Worm (Caenorhabditis elegans): ENCODE data around the gene F43C11.6.

The F43C11.6 gene

DNA sequence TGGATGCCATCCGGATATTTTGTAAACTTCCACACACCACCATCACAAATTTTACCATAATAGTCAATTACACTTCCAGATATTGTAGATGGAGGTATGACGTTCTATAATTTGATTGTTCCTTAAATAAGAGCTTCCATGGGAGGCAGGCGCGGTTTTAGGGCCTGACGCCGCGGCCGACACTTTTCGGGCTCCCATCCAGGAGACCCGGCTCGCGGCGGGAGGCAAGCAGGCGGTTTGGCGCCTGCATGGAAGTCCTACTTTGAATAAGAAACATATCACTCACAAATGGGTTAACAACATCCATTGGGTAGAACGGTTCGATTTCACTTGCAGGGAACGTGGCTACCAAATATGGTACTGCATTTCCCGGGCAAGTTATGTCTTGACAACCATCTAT is 37.4 kb downstream of the F43C11.6 start:
- no peak for TF ChIP-seq ztf-4 (tag; optimal IDR thresholded peaks at IDR 0.05)
- TF ChIP-seq snpc-4 (tag; optimal IDR thresholded peaks at IDR 0.05), result no peak
- TF ChIP-seq fkh-10 (GFP tag; optimal IDR thresholded peaks at IDR 0.05), result no peak
- no peak for TF ChIP-seq nhr-28 (tag; optimal IDR thresholded peaks at IDR 0.05)
- TF ChIP-seq nhr-237 (tag; optimal IDR thresholded peaks at IDR 0.05), result no peak
- TF ChIP-seq fkh-2 (tag; optimal IDR thresholded peaks at IDR 0.05), result no peak
- TF ChIP-seq nhr-23 (tag; optimal IDR thresholded peaks at IDR 0.05), result no peak
- no peak for TF ChIP-seq eor-1 (tag; optimal IDR thresholded peaks at IDR 0.05)
- no peak for TF ChIP-seq lin-39 (tag; optimal IDR thresholded peaks at IDR 0.05)
- TF ChIP-seq R02D3.7 (tag; optimal IDR thresholded peaks at IDR 0.05), result no peak

- TF ChIP-seq unc-62 (GFP tag; optimal IDR thresholded peaks at IDR 0.05) (no peak), nfya-1 (tag; optimal IDR thresholded peaks at IDR 0.05; ENCODE audit: insufficient read depth) (peak; percentile 38)
Measured at ce11 chrII:2380174-2380573, 37.9 kb downstream of the F43C11.6 start, which contains the start of gene F16G10.7. TSS of gene F16G10.7 (minus strand) at chrII:2380274.

DNA sequence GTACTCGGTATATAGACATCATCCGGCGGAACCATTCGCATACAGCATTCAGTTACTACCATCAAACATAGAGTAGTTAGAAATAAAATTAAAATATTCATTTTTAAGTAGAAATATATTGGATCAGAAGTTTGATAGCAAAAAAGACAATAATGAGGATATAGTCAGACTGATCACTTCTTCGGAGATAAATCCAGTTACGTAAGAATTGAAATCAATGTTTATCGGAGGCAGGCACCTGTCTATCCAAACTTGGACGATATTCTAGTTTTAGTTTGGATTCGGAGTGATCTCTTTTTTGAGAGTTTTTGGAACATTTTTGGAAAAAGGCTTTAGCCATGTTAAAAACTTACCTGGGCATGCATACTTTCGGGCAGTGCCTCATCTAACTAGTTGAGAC is 41.1 kb downstream of the F43C11.6 start, which contains the start of gene F16G10.8:
TSS of gene F16G10.8 (minus strand) at position 101 of the 400 bp plus-strand sequence.
- TF ChIP-seq jun-1 (tag; optimal IDR thresholded peaks at IDR 0.05), result no peak

DNA sequence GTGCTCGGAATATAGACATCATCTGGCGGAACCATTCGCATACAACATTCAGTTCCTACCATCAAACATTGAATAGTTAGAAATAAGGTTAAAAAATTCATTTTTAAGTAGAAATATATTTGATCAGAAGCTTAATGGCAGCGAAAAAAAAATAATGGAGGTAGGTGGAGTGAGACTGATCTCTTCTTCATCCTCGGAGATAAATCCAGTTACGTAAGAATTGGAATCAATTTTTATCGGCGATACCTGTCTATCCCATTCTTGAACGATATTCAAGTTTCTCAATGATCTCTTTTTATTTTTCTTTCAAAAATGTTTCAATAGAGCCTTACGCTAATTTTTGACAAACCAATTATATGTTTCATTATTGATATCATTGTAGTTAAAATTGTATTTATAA is 43.3 kb downstream of the F43C11.6 start, which contains the start of gene F16G10.9:
TSS of gene F16G10.9 (minus strand) at position 101 of the 400 bp plus-strand sequence.
- TF ChIP-seq elt-2 (tag; optimal IDR thresholded peaks at IDR 0.05) (no peak), nhr-43 (tag; optimal IDR thresholded peaks at IDR 0.05; ENCODE audit: poor library complexity, severe bottlenecking) (no peak), ceh-82 (tag; optimal IDR thresholded peaks at IDR 0.05) (no peak), nhr-67 (tag; optimal IDR thresholded peaks at IDR 0.05) (no peak)

DNA sequence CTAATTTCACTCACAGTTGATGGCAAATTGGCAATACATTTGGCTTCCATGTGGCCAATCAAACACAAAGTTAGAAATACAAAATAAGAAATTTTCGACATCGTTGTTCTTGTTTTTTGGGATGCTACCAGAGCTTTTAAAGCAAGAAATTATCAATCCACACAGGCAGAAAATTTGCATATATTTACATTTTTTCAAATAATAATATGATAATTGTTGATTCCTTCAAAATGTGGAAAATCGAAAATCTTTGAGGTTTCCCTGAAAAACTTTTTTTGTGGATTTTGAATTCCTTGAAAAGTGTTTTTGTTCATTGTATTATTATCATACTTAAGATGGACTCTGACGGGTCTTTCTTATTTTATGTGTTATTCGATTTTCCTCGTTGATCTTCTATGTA is 48.7 kb downstream of the F43C11.6 start, which contains the start of gene F16G10.10:
TSS of gene F16G10.10 (minus strand) at position 101 of the 400 bp plus-strand sequence.
- TF ChIP-seq ceh-16 (tag; optimal IDR thresholded peaks at IDR 0.05) (no peak), pha-4 (tag; optimal IDR thresholded peaks at IDR 0.05) (no peak), elt-2 (tag; optimal IDR thresholded peaks at IDR 0.05) (no peak), elt-1 (tag; optimal IDR thresholded peaks at IDR 0.05) (no peak), unc-39 (tag; optimal IDR thresholded peaks at IDR 0.05) (no peak), nhr-28 (tag; optimal IDR thresholded peaks at IDR 0.05) (no peak), ztf-4 (tag; optimal IDR thresholded peaks at IDR 0.05) (no peak), tbx-2 (tag; optimal IDR thresholded peaks at IDR 0.05) (no peak), ceh-28 (tag; optimal IDR thresholded peaks at IDR 0.05) (no peak), ztf-11 (tag; optimal IDR thresholded peaks at IDR 0.05) (no peak), daf-12 (tag; optimal IDR thresholded peaks at IDR 0.05) (no peak), nhr-23 (tag; optimal IDR thresholded peaks at IDR 0.05) (no peak), fos-1 (tag; optimal IDR thresholded peaks at IDR 0.05) (no peak), snpc-4 (tag; optimal IDR thresholded peaks at IDR 0.05) (no peak), ceh-82 (tag; optimal IDR thresholded peaks at IDR 0.05) (no peak), nfya-1 (tag; optimal IDR thresholded peaks at IDR 0.05; ENCODE audit: insufficient read depth) (no peak)
